Worm (Caenorhabditis elegans): ENCODE data around the gene ZK1073.1.

Gene ZK1073.1

ce11 chrX:16128794-16129193, at the start of gene ZK1073.1 (continued):
- TF ChIP-seq elt-2 (tag; optimal IDR thresholded peaks at IDR 0.05) (no peak), ztf-4 (tag; optimal IDR thresholded peaks at IDR 0.05) (no peak), zip-4 (GFP tag; optimal IDR thresholded peaks at IDR 0.05) (no peak), tlp-1 (tag; optimal IDR thresholded peaks at IDR 0.05) (no peak), lin-39 (tag; optimal IDR thresholded peaks at IDR 0.05) (no peak), nhr-20 (tag; optimal IDR thresholded peaks at IDR 0.05) (peak; percentile 38), efl-3 (GFP tag; optimal IDR thresholded peaks at IDR 0.05) (no peak), alr-1 (tag; optimal IDR thresholded peaks at IDR 0.05; ENCODE audit: borderline replicate concordance) (no peak), unc-86 (tag; optimal IDR thresholded peaks at IDR 0.05) (peak; percentile 22), ces-1 (GFP tag; optimal IDR thresholded peaks at IDR 0.05) (no peak), nhr-237 (tag; optimal IDR thresholded peaks at IDR 0.05) (no peak), elt-3 (tag; optimal IDR thresholded peaks at IDR 0.05) (no peak), fos-1 (tag; optimal IDR thresholded peaks at IDR 0.05) (no peak), hlh-4 (tag; optimal IDR thresholded peaks at IDR 0.05) (no peak), C04F5.9 (tag; optimal IDR thresholded peaks at IDR 0.05) (no peak), nhr-76 (tag; optimal IDR thresholded peaks at IDR 0.05) (no peak), lir-3 (tag; optimal IDR thresholded peaks at IDR 0.05; ENCODE audit: poor library complexity) (no peak), nhr-11 (tag; optimal IDR thresholded peaks at IDR 0.05) (no peak), hlh-17 (GFP tag; optimal IDR thresholded peaks at IDR 0.05; ENCODE audit: borderline replicate concordance) (no peak), egl-27 (tag; optimal IDR thresholded peaks at IDR 0.05) (no peak), nhr-85 (tag) (no peak), egl-13 (tag; optimal IDR thresholded peaks at IDR 0.05) (peak; percentile 44), ets-5 (GFP tag; IDR thresholded peaks at IDR 0.05) (no peak), mep-1 (tag; optimal IDR thresholded peaks at IDR 0.05) (no peak), vab-15 (tag; optimal IDR thresholded peaks at IDR 0.05) (no peak), blmp-1 (tag; optimal IDR thresholded peaks at IDR 0.05) (no peak), hpl-2 (GFP tag; optimal IDR thresholded peaks at IDR 0.05) (no peak), lin-13 (GFP tag; optimal IDR thresholded peaks at IDR 0.05) (peak; percentile 22), ceh-63 (GFP tag; optimal IDR thresholded peaks at IDR 0.05) (no peak), ceh-8 (GFP tag; optimal IDR thresholded peaks at IDR 0.05) (no peak), isw-1 (GFP tag; IDR thresholded peaks at IDR 0.05) (peak; percentile 24; the same call in 1 of the 2 replicates)

ce11 chrX:16172863-16173262, 44.2 kb upstream of the ZK1073.1 start:
- TF ChIP-seq lin-14 (GFP tag; optimal IDR thresholded peaks at IDR 0.05) (peak; percentile 6), mab-9 (GFP tag; IDR thresholded peaks at IDR 0.05) (no peak), blmp-1 (tag; optimal IDR thresholded peaks at IDR 0.05) (peak; percentile 39), tlp-1 (tag; optimal IDR thresholded peaks at IDR 0.05) (no peak), nhr-12 (tag; optimal IDR thresholded peaks at IDR 0.05) (no peak), unc-98 (GFP tag; IDR thresholded peaks at IDR 0.05) (no peak), elt-3 (tag; optimal IDR thresholded peaks at IDR 0.05) (peak in 2 of 6 experiments; percentile 26 to 68), nhr-85 (tag) (peak; percentile 67)

ce11 chrX:16166994-16167393, 38.3 kb upstream of the ZK1073.1 start:
- TF ChIP-seq fkh-4 (tag; optimal IDR thresholded peaks at IDR 0.05; ENCODE audit: borderline replicate concordance) = no peak
- TF ChIP-seq F16B12.6 (tag; optimal IDR thresholded peaks at IDR 0.05) = no peak
- peak; percentile 52 for TF ChIP-seq snpc-4 (tag; optimal IDR thresholded peaks at IDR 0.05)

- TF ChIP-seq elt-2 (tag; optimal IDR thresholded peaks at IDR 0.05) (peak; percentile 80), ceh-90 (tag; optimal IDR thresholded peaks at IDR 0.05) (no peak), pqm-1 (tag; optimal IDR thresholded peaks at IDR 0.05) (no peak), lsy-2 (tag; optimal IDR thresholded peaks at IDR 0.05) (no peak), egl-13 (tag; optimal IDR thresholded peaks at IDR 0.05) (no peak)
Observed at ce11 chrX:16166484-16166883, 37.8 kb upstream of the ZK1073.1 start.

Data from whole organism, L1 larva.